Worm (Caenorhabditis elegans) whole organism, L1 larva: ENCODE data around the gene evl-18.

ENCODE experiments used
- ama-1 ChIP-seq: fragments of 150-350 bp; optimal IDR thresholded peaks from 2 replicates; lab custom pipeline; 2014
- elt-3 ChIP-seq, 6 experiments: fragments of 150-350 bp in 1 of 6; sonication (generic microtip); optimal IDR thresholded peaks; 2 replicates each; lab custom pipeline; 2017 to 2018; ENCODE audit warnings: missing biosample characterization in 6 of 6, missing genetic modification characterization in 6 of 6, inconsistent platforms in 1 of 6
- grh-1 ChIP-seq: fragments of 200-800 bp; sonication (Bioruptor generic); IDR thresholded peaks from 2 replicates; pipeline ENCODE4 v1.3.6; 2022; ENCODE audit warnings: missing genetic modification reagents, missing genetic modification characterization, missing compliant biosample characterization
- jun-1 ChIP-seq: fragments of 150-350 bp; optimal IDR thresholded peaks from 2 replicates; lab custom pipeline; 2014; ENCODE audit warnings: missing biosample characterization, missing genetic modification reagents, missing genetic modification characterization
- pag-3 ChIP-seq: sonication (generic microtip); optimal IDR thresholded peaks from 2 replicates; lab custom pipeline; 2017; ENCODE audit warnings: missing genetic modification characterization, mild to moderate bottlenecking, missing compliant biosample characterization, antibody characterized with exemption, borderline replicate concordance; ENCODE audit not compliant: insufficient read depth
- sox-4 ChIP-seq: sonication (generic microtip); optimal IDR thresholded peaks from 2 replicates; lab custom pipeline; 2016; ENCODE audit warnings: missing genetic modification characterization, missing compliant biosample characterization

- TF ChIP-seq elt-3 (tag; optimal IDR thresholded peaks at IDR 0.05; lab: Kevin White, UChicago), result no peak
- TF ChIP-seq ama-1 (lab: Kevin White, UChicago), result no peak
- TF ChIP-seq jun-1 (tag; lab: Kevin White, UChicago), result no peak
- no peak for TF ChIP-seq grh-1 (GFP tag; lab: Robert Waterston, UW)
- TF ChIP-seq sox-4 (tag; lab: Kevin White, UChicago), result no peak
- no peak for TF ChIP-seq pag-3 (tag; lab: Kevin White, UChicago)
Measured at ce11 chrIII:3704967-3705366, 29.9 kb downstream of the evl-18 start, which contains the start of gene wdr-5.1.
